Fruit fly (Drosophila melanogaster) whole organism, embryonic: ENCODE measurements around the gene Spn85F.

Experiments used
- CG9817 ChIP-seq: fragments of 200-800 bp; sonication (Bioruptor generic); optimal IDR thresholded peaks from 2 replicates; lab custom pipeline; 2018; ENCODE audit warnings: missing biosample characterization, mild to moderate bottlenecking, missing genetic modification characterization, moderate library complexity
- Ets97D ChIP-seq: fragments of 200-800 bp; sonication (Bioruptor generic); optimal IDR thresholded peaks from 3 replicates; lab custom pipeline; 2016; ENCODE audit warnings: missing biosample characterization, missing genetic modification characterization
- Vsx1 ChIP-seq: fragments of 200-800 bp; sonication (Bioruptor generic); optimal IDR thresholded peaks from 2 replicates; lab custom pipeline; 2017; ENCODE audit warnings: missing biosample characterization, mild to moderate bottlenecking, missing genetic modification characterization, missing genetic modification reagents
- ara ChIP-seq: fragments of 200-800 bp; sonication (Bioruptor generic); IDR thresholded peaks from 2 replicates; pipeline ENCODE4 v1.3.6; 2022; ENCODE audit warnings: missing biosample characterization, missing genetic modification characterization
- ken ChIP-seq: fragments of 200-800 bp; sonication (Bioruptor generic); IDR thresholded peaks from 3 replicates; pipeline ENCODE4 v1.3.6; 2022; ENCODE audit warnings: missing biosample characterization, missing genetic modification characterization

- TF ChIP-seq ara (GFP tag; lab: Robert Waterston, UW), result no peak
- no peak for TF ChIP-seq Ets97D (GFP tag; lab: Kevin White, UChicago)
- no peak for TF ChIP-seq CG9817 (tag; lab: Kevin White, UChicago)
- no peak for TF ChIP-seq Vsx1 (GFP tag; lab: Kevin White, UChicago)
- TF ChIP-seq ken (GFP tag; lab: Robert Waterston, UW), result no peak
These were observed at the start of gene Spn85F, which contains the start of gene Gr85a for dm6 chr3R:9996689-9997213.
